Worm (Caenorhabditis elegans): ENCODE measurements around the gene irld-6.

The irld-6 gene

DNA sequence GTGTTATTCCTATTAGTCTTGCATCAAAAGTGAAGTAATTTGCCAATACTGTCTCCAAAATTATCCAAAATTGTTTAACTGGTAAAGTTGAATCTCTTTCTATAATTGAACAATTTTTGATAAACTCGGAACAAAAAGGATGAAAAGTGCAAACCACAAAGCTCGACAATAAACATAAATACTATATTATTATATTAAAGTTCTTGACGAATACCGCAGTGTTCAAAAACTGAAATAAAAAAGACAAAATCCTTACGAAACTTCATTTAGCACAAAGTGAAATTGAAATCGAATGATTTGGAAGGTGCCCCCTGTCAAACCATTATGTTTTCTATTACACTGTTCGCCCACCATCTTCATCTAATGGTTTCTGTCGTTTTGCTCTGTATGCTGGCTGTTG is 15.2 kb downstream of the irld-6 start, which contains the start of gene ZC302.3:
Gene ZC302.3 (minus strand): TSS at position 101 of the 400 bp plus-strand sequence.
- TF ChIP-seq pha-4 (tag; optimal IDR thresholded peaks at IDR 0.05) (no peak), sea-2 (GFP tag; optimal IDR thresholded peaks at IDR 0.05) (no peak), zag-1 (tag; optimal IDR thresholded peaks at IDR 0.05) (no peak), hmg-11 (tag; optimal IDR thresholded peaks at IDR 0.05) (no peak)

ce11 chrV:10736756-10737155 is 19.8 kb downstream of the irld-6 start, which contains the start of the genes mre-11 and wdr-5.3:
Gene mre-11 (minus strand): TSS chrV:10736868.
Gene wdr-5.3 (plus strand): TSS chrV:10737116.
- no peak for TF ChIP-seq ceh-28 (tag; optimal IDR thresholded peaks at IDR 0.05)
- TF ChIP-seq zag-1 (tag; optimal IDR thresholded peaks at IDR 0.05), result no peak
- TF ChIP-seq lin-39 (tag; optimal IDR thresholded peaks at IDR 0.05), result no peak
- no peak for TF ChIP-seq ztf-4 (tag; optimal IDR thresholded peaks at IDR 0.05)
- TF ChIP-seq pqm-1 (tag; optimal IDR thresholded peaks at IDR 0.05), result no peak
- peak; percentile 58 for TF ChIP-seq nhr-43 (tag; optimal IDR thresholded peaks at IDR 0.05; ENCODE audit: poor library complexity, severe bottlenecking)
- TF ChIP-seq daf-12 (tag; optimal IDR thresholded peaks at IDR 0.05), result no peak
- no peak for TF ChIP-seq eor-1 (tag; optimal IDR thresholded peaks at IDR 0.05)
- TF ChIP-seq nhr-12 (tag; optimal IDR thresholded peaks at IDR 0.05), result no peak
- TF ChIP-seq aly-2 (tag; optimal IDR thresholded peaks at IDR 0.05), result no peak
- TF ChIP-seq nhr-76 (tag; optimal IDR thresholded peaks at IDR 0.05), result no peak
- TF ChIP-seq ceh-9 (tag; optimal IDR thresholded peaks at IDR 0.05), result no peak
- TF ChIP-seq fkh-2 (tag; optimal IDR thresholded peaks at IDR 0.05), result no peak
- no peak for TF ChIP-seq ceh-82 (tag; optimal IDR thresholded peaks at IDR 0.05)
- TF ChIP-seq fkh-10 (GFP tag; optimal IDR thresholded peaks at IDR 0.05), result no peak
- no peak for TF ChIP-seq ztf-11 (tag; optimal IDR thresholded peaks at IDR 0.05)
- no peak for TF ChIP-seq ceh-16 (tag; optimal IDR thresholded peaks at IDR 0.05)
- TF ChIP-seq egl-27 (tag; optimal IDR thresholded peaks at IDR 0.05), result no peak
- TF ChIP-seq mml-1 (tag; optimal IDR thresholded peaks at IDR 0.05), result no peak
- no peak for TF ChIP-seq nhr-77 (tag; optimal IDR thresholded peaks at IDR 0.05)
- peak; percentile 85 for TF ChIP-seq snpc-4 (tag; optimal IDR thresholded peaks at IDR 0.05)
- TF ChIP-seq nhr-28 (tag; optimal IDR thresholded peaks at IDR 0.05), result no peak
- no peak for TF ChIP-seq tbx-2 (tag; optimal IDR thresholded peaks at IDR 0.05)
- TF ChIP-seq pha-4 (tag; optimal IDR thresholded peaks at IDR 0.05), result no peak
- no peak for TF ChIP-seq nhr-11 (tag; optimal IDR thresholded peaks at IDR 0.05)
- no peak for TF ChIP-seq mdl-1 (tag; optimal IDR thresholded peaks at IDR 0.05)
- TF ChIP-seq nhr-23 (tag; optimal IDR thresholded peaks at IDR 0.05), result peak; percentile 62
- no peak for TF ChIP-seq elt-3 (tag; optimal IDR thresholded peaks at IDR 0.05)
- no peak for TF ChIP-seq nhr-237 (tag; optimal IDR thresholded peaks at IDR 0.05)
- TF ChIP-seq unc-62 (GFP tag; optimal IDR thresholded peaks at IDR 0.05), result no peak
- no peak for TF ChIP-seq R02D3.7 (tag; optimal IDR thresholded peaks at IDR 0.05)
- no peak for TF ChIP-seq jun-1 (tag; optimal IDR thresholded peaks at IDR 0.05)
- TF ChIP-seq lin-15B (tag; optimal IDR thresholded peaks at IDR 0.05), result peak; percentile 76
- no peak for TF ChIP-seq elt-1 (tag; optimal IDR thresholded peaks at IDR 0.05)
- TF ChIP-seq unc-39 (tag; optimal IDR thresholded peaks at IDR 0.05), result no peak
- TF ChIP-seq nfya-1 (tag; optimal IDR thresholded peaks at IDR 0.05; ENCODE audit: insufficient read depth), result peak; percentile 66
- no peak for TF ChIP-seq hmg-11 (tag; optimal IDR thresholded peaks at IDR 0.05)
- TF ChIP-seq ama-1 (optimal IDR thresholded peaks at IDR 0.05), result no peak
- TF ChIP-seq sea-2 (GFP tag; optimal IDR thresholded peaks at IDR 0.05), result no peak
- TF ChIP-seq egl-5 (tag; optimal IDR thresholded peaks at IDR 0.05), result no peak
- TF ChIP-seq ZK546.5 (tag; optimal IDR thresholded peaks at IDR 0.05), result no peak
- peak; percentile 12 for TF ChIP-seq skn-1 (tag; optimal IDR thresholded peaks at IDR 0.05)
- TF ChIP-seq elt-2 (tag; optimal IDR thresholded peaks at IDR 0.05), result peak; percentile 36
- TF ChIP-seq nhr-67 (tag; optimal IDR thresholded peaks at IDR 0.05), result no peak
- TF ChIP-seq lsy-12 (tag; optimal IDR thresholded peaks at IDR 0.05), result no peak
- TF ChIP-seq nhr-25 (tag; optimal IDR thresholded peaks at IDR 0.05), result peak; percentile 24

Measured in whole organism, L3 larva.